Fruit fly (Drosophila melanogaster): ENCODE measurements around the gene IP3K2.

IP3K2 gene

DNA sequence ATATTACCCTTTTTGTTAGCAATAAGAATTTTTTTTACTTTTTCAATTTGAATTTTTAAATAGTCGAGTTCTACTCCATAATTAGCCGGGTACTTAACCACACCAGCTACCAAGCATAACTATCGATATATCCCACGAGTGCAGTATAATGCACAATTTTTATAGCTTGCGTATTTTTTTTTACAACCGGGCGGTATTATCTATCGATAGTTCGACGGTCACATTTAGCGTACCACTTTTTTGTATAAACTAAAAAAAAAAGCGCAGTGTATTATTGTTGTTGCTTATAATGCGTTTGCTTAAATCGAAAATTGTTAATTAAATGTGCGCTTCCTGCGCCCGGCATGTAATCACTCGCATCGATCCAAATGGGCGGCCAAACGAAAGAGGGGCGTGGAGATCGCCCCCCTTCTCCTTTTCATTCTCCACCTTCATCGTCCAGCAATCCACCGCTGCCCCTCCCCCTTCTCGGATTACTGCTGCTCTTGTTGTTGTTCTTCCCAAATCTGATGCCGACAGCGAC is 15.5 kb upstream of the IP3K2 start, which contains the start of gene Remo (continued):
- no peak for TF ChIP-seq CG11093 (GFP tag; IDR thresholded peaks at IDR 0.05)
- TF ChIP-seq CG18011 (GFP tag; optimal IDR thresholded peaks at IDR 0.05) = no peak
- no peak for TF ChIP-seq CG32532 (GFP tag; IDR thresholded peaks at IDR 0.05)
- peak; percentile 10 for TF ChIP-seq Fer1 (GFP tag; optimal IDR thresholded peaks at IDR 0.05)
- TF ChIP-seq fd3F (GFP tag; optimal IDR thresholded peaks at IDR 0.05) = no peak
- peak; percentile 61; the same call in 2 of the 3 replicates for TF ChIP-seq vnd (GFP tag; IDR thresholded peaks at IDR 0.05; ENCODE audit: partially characterized antibody)
- TF ChIP-seq CG2678 (tag; optimal IDR thresholded peaks at IDR 0.05) = no peak
- peak; percentile 11 for TF ChIP-seq CG3995 (GFP tag; optimal IDR thresholded peaks at IDR 0.05)
- no peak for TF ChIP-seq Blimp-1 (GFP tag; optimal IDR thresholded peaks at IDR 0.05)
- no peak for TF ChIP-seq TFAM (GFP tag; optimal IDR thresholded peaks at IDR 0.05)
- no peak for TF ChIP-seq C15 (GFP tag; IDR thresholded peaks at IDR 0.05)
- no peak for TF ChIP-seq zfh2 (GFP tag; optimal IDR thresholded peaks at IDR 0.05)
- no peak for TF ChIP-seq CG17912 (GFP tag; optimal IDR thresholded peaks at IDR 0.05)
- TF ChIP-seq CG7556 (GFP tag; optimal IDR thresholded peaks at IDR 0.05) = no peak
- peak; percentile 62 for TF ChIP-seq CG17186 (GFP tag; optimal IDR thresholded peaks at IDR 0.05)
- peak; percentile 64; the same call in 2 of the 3 replicates for TF ChIP-seq CG34422 (GFP tag; IDR thresholded peaks at IDR 0.05)
- no peak for TF ChIP-seq Max (GFP tag; optimal IDR thresholded peaks at IDR 0.05)
- peak; percentile 32 for TF ChIP-seq stwl (tag; optimal IDR thresholded peaks at IDR 0.05)
- TF ChIP-seq CG10431 (GFP tag; optimal IDR thresholded peaks at IDR 0.05) = no peak
- no peak for TF ChIP-seq nerfin-2 (GFP tag; IDR thresholded peaks at IDR 0.05; ENCODE audit: partially characterized antibody)
- TF ChIP-seq dpn (GFP tag; optimal IDR thresholded peaks at IDR 0.05) = no peak
- TF ChIP-seq Pdp1 (GFP tag; optimal IDR thresholded peaks at IDR 0.05) = peak in 1 of 2 experiments; percentile 61
- 0 out of 2 replicates have a peak, but pooled peaks have one; percentile 13 for TF ChIP-seq ato (GFP tag; IDR thresholded peaks at IDR 0.05; ENCODE audit: partially characterized antibody)
- TF ChIP-seq grau (tag; optimal IDR thresholded peaks at IDR 0.05) = no peak
- TF ChIP-seq gt (GFP tag; IDR thresholded peaks at IDR 0.05) = no peak
- no peak for TF ChIP-seq nau (GFP tag; optimal IDR thresholded peaks at IDR 0.05)
- no peak for TF ChIP-seq org-1 (GFP tag; optimal IDR thresholded peaks at IDR 0.05)
- no peak for TF ChIP-seq ssp (GFP tag; IDR thresholded peaks at IDR 0.05)
- TF ChIP-seq oc (tag; optimal IDR thresholded peaks at IDR 0.05) = peak; percentile 48
- no peak for TF ChIP-seq kay (GFP tag; optimal IDR thresholded peaks at IDR 0.05)
- TF ChIP-seq chn (GFP tag; optimal IDR thresholded peaks at IDR 0.05) = no peak
- TF ChIP-seq MESR4 (GFP tag; optimal IDR thresholded peaks at IDR 0.05) = peak; percentile 92
- TF ChIP-seq B-H2 (GFP tag; optimal IDR thresholded peaks at IDR 0.05) = no peak
- TF ChIP-seq CG6791 (GFP tag; IDR thresholded peaks at IDR 0.05; ENCODE audit: partially characterized antibody) = peak; percentile 61; the same call in 1 of the 3 replicates
- peak; percentile 79 for TF ChIP-seq CG16813 (GFP tag; IDR thresholded peaks at IDR 0.05; ENCODE audit: partially characterized antibody)
- no peak for TF ChIP-seq az2 (GFP tag; optimal IDR thresholded peaks at IDR 0.05)
- TF ChIP-seq nerfin-1 (tag; optimal IDR thresholded peaks at IDR 0.05) = no peak
- no peak for TF ChIP-seq lov (optimal IDR thresholded peaks at IDR 0.05)
- TF ChIP-seq lov (GFP tag; IDR thresholded peaks at IDR 0.05) = no peak
- TF ChIP-seq Sry-β (GFP tag; optimal IDR thresholded peaks at IDR 0.05) = no peak
- TF ChIP-seq CG10366 (GFP tag; IDR thresholded peaks at IDR 0.05) = no peak
- TF ChIP-seq CG1529 (GFP tag; optimal IDR thresholded peaks at IDR 0.05) = no peak
- no peak for TF ChIP-seq kni (GFP tag; optimal IDR thresholded peaks at IDR 0.05)
- TF ChIP-seq CG1792 (GFP tag; optimal IDR thresholded peaks at IDR 0.05) = no peak
- no peak for TF ChIP-seq ham (GFP tag; IDR thresholded peaks at IDR 0.05)
- no peak for TF ChIP-seq ken (GFP tag; IDR thresholded peaks at IDR 0.05)
- no peak for TF ChIP-seq CG7987 (GFP tag; optimal IDR thresholded peaks at IDR 0.05)
- no peak for TF ChIP-seq fru (optimal IDR thresholded peaks at IDR 0.05)
- no peak for TF ChIP-seq Oaz (GFP tag; IDR thresholded peaks at IDR 0.05)
- TF ChIP-seq tio (GFP tag; optimal IDR thresholded peaks at IDR 0.05) = no peak
- TF ChIP-seq Dref (GFP tag; IDR thresholded peaks at IDR 0.05) = peak; percentile 87

Data from whole organism, embryonic.